Worm (Caenorhabditis elegans): ENCODE measurements around the gene hint-3.

DNA sequence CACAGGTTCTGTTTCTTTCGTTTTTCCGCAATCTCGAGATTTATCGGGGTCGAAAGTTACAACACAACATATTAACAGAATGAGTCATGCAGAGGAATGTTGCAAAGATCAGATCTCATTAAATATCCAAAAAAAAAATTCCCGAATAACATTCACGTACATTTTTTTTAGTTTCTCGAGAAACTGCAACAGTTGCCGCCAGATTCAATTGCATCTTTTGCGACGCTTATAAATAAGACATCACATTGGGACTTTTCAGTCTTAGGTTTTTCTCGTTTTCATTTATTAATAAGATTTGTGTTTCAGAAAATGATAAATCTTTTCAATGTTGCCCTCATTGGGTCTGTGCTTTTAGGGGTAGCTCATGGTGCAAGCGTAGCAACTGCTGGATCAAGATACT, 46.6 kb upstream of the hint-3 start, which contains the start of gene ZK105.1:
- TF ChIP-seq ceh-19 (GFP tag; optimal IDR thresholded peaks at IDR 0.05): no peak
- no peak for TF ChIP-seq ceh-2 (tag; optimal IDR thresholded peaks at IDR 0.05)
- TF ChIP-seq ztf-16 (tag; optimal IDR thresholded peaks at IDR 0.05): no peak
- TF ChIP-seq pha-4 (tag; optimal IDR thresholded peaks at IDR 0.05): no peak
- no peak for TF ChIP-seq nfya-1 (tag; optimal IDR thresholded peaks at IDR 0.05)
- TF ChIP-seq syd-9 (tag; optimal IDR thresholded peaks at IDR 0.05): no peak
- TF ChIP-seq dve-1 (tag; optimal IDR thresholded peaks at IDR 0.05): no peak
